Worm (Caenorhabditis elegans) whole organism, late embryonic: ENCODE results near the gene tpra-1.

Source experiments
- ceh-2 ChIP-seq: sonication (generic microtip); optimal IDR thresholded peaks from 2 replicates; lab custom pipeline; 2016; ENCODE audit warnings: missing genotype, missing genetic modification characterization, missing compliant biosample characterization
- odd-2 ChIP-seq: sonication (generic microtip); optimal IDR thresholded peaks from 2 replicates; lab custom pipeline; 2017; ENCODE audit warnings: antibody characterized with exemption, mild to moderate bottlenecking, missing genetic modification characterization, missing compliant biosample characterization
- pha-2 ChIP-seq: sonication (generic microtip); optimal IDR thresholded peaks from 2 replicates; lab custom pipeline; 2017; ENCODE audit warnings: mild to moderate bottlenecking, missing genetic modification characterization, missing compliant biosample characterization
- pha-4 ChIP-seq: fragments of 150-350 bp; optimal IDR thresholded peaks from 2 replicates; lab custom pipeline; 2018; ENCODE audit warnings: missing biosample characterization, missing genetic modification reagents, missing genetic modification characterization
- pqm-1 ChIP-seq: sonication (generic microtip); optimal IDR thresholded peaks from 2 replicates; lab custom pipeline; 2016; ENCODE audit warnings: missing genetic modification characterization, missing compliant biosample characterization
- unc-55 ChIP-seq: sonication (generic microtip); optimal IDR thresholded peaks from 2 replicates; lab custom pipeline; 2017; ENCODE audit warnings: missing biosample characterization, missing genetic modification reagents, missing genetic modification characterization

- TF ChIP-seq unc-55 (GFP tag; lab: Kevin White, UChicago) = no peak
- TF ChIP-seq pha-2 (tag; lab: Kevin White, UChicago) = no peak
- peak; percentile 94 for TF ChIP-seq ceh-2 (tag; lab: Kevin White, UChicago)
- TF ChIP-seq pqm-1 (tag; lab: Kevin White, UChicago) = no peak
- no peak for TF ChIP-seq pha-4
- TF ChIP-seq odd-2 (tag; lab: Kevin White, UChicago) = no peak
Measured at ce11 chrIV:8973249-8973958, 17.1 kb downstream of the tpra-1 start, which contains the start of gene C53B4.3.
